Worm (Caenorhabditis elegans) whole organism, L3 larva: Measurements from ENCODE around the gene H08M01.1.

Source experiments
- R02D3.7 ChIP-seq: fragments of 150-350 bp; optimal IDR thresholded peaks from 2 replicates; lab custom pipeline; 2014; ENCODE audit warnings: missing biosample characterization, missing genetic modification characterization
- ZK546.5 ChIP-seq: sonication (generic microtip); optimal IDR thresholded peaks from 2 replicates; lab custom pipeline; 2017; ENCODE audit warnings: missing biosample characterization, missing genetic modification characterization
- aly-2 ChIP-seq: fragments of 150-350 bp; optimal IDR thresholded peaks from 2 replicates; lab custom pipeline; 2014; ENCODE audit warnings: missing biosample characterization, missing genetic modification characterization
- ama-1 ChIP-seq: fragments of 150-350 bp; optimal IDR thresholded peaks from 2 replicates; lab custom pipeline; 2018
- ceh-16 ChIP-seq: sonication (generic microtip); optimal IDR thresholded peaks from 2 replicates; lab custom pipeline; 2017; ENCODE audit warnings: missing biosample characterization, missing genetic modification characterization
- ceh-28 ChIP-seq: fragments of 150-350 bp; optimal IDR thresholded peaks from 2 replicates; lab custom pipeline; 2014; ENCODE audit warnings: missing biosample characterization, missing genetic modification reagents, missing genetic modification characterization
- ceh-82 ChIP-seq: fragments of 150-350 bp; optimal IDR thresholded peaks from 2 replicates; lab custom pipeline; 2014; ENCODE audit warnings: missing biosample characterization, missing genetic modification characterization
- ceh-9 ChIP-seq: sonication (generic microtip); optimal IDR thresholded peaks from 2 replicates; lab custom pipeline; 2018; ENCODE audit warnings: missing biosample characterization, missing genetic modification characterization
- daf-12 ChIP-seq: fragments of 150-350 bp; optimal IDR thresholded peaks from 2 replicates; lab custom pipeline; 2014; ENCODE audit warnings: missing biosample characterization, missing genetic modification reagents, missing genetic modification characterization
- egl-27 ChIP-seq: sonication (generic microtip); optimal IDR thresholded peaks from 4 replicates; lab custom pipeline; 2017; ENCODE audit warnings: missing biosample characterization, missing genetic modification reagents, missing genetic modification characterization
- egl-5 ChIP-seq: fragments of 150-350 bp; optimal IDR thresholded peaks from 2 replicates; lab custom pipeline; 2017; ENCODE audit warnings: missing biosample characterization, missing genetic modification reagents, missing genetic modification characterization, inconsistent platforms
- elt-1 ChIP-seq: fragments of 150-350 bp; optimal IDR thresholded peaks from 2 replicates; lab custom pipeline; 2014; ENCODE audit warnings: missing biosample characterization, missing genetic modification characterization
- elt-2 ChIP-seq: sonication (generic microtip); optimal IDR thresholded peaks from 2 replicates; lab custom pipeline; 2016; ENCODE audit warnings: missing genetic modification reagents, mild to moderate bottlenecking, missing genetic modification characterization, missing compliant biosample characterization
- elt-3 ChIP-seq, 3 experiments: fragments of 150-350 bp in 1 of 3; sonication (generic microtip) in 2 of 3; optimal IDR thresholded peaks; 2 replicates in 2 of 3; 4 replicates in 1 of 3; lab custom pipeline; 2014 to 2017; ENCODE audit warnings: missing biosample characterization in 3 of 3, missing genetic modification characterization in 3 of 3
- eor-1 ChIP-seq, 2 experiments: fragments of 150-350 bp; optimal IDR thresholded peaks; 2 replicates each; lab custom pipeline; 2014 to 2018; ENCODE audit warnings: missing biosample characterization in 2 of 2, missing genetic modification characterization in 2 of 2
- fkh-10 ChIP-seq: sonication (generic microtip); optimal IDR thresholded peaks from 2 replicates; lab custom pipeline; 2017; ENCODE audit warnings: missing biosample characterization, missing genetic modification reagents, missing genetic modification characterization
- fkh-2 ChIP-seq: fragments of 150-350 bp; optimal IDR thresholded peaks from 2 replicates; lab custom pipeline; 2014; ENCODE audit warnings: missing biosample characterization, missing genetic modification reagents, missing genetic modification characterization
- fos-1 ChIP-seq: fragments of 150-350 bp; optimal IDR thresholded peaks from 2 replicates; lab custom pipeline; 2014; ENCODE audit warnings: missing biosample characterization, missing genetic modification characterization
- hmg-11 ChIP-seq: sonication (generic microtip); optimal IDR thresholded peaks from 2 replicates; lab custom pipeline; 2016; ENCODE audit warnings: missing genetic modification characterization, missing compliant biosample characterization
- jun-1 ChIP-seq: fragments of 150-350 bp; optimal IDR thresholded peaks from 2 replicates; lab custom pipeline; 2014; ENCODE audit warnings: missing biosample characterization, missing genetic modification reagents, missing genetic modification characterization
- lin-15B ChIP-seq: fragments of 150-350 bp; optimal IDR thresholded peaks from 2 replicates; lab custom pipeline; 2014; ENCODE audit warnings: missing biosample characterization, missing genetic modification characterization
- lin-39 ChIP-seq: fragments of 150-350 bp; optimal IDR thresholded peaks from 2 replicates; lab custom pipeline; 2018; ENCODE audit warnings: missing biosample characterization, missing genetic modification reagents, missing genetic modification characterization
- lsy-12 ChIP-seq: sonication (generic microtip); optimal IDR thresholded peaks from 2 replicates; lab custom pipeline; 2016; ENCODE audit warnings: mild to moderate bottlenecking, missing genetic modification characterization, missing compliant biosample characterization
- mdl-1 ChIP-seq: fragments of 150-350 bp; optimal IDR thresholded peaks from 2 replicates; lab custom pipeline; 2014; ENCODE audit warnings: missing biosample characterization, missing genetic modification characterization
- mml-1 ChIP-seq: fragments of 150-350 bp; sonication (generic microtip); optimal IDR thresholded peaks from 3 replicates; lab custom pipeline; 2014; ENCODE audit warnings: missing biosample characterization, missing genetic modification characterization
- nfya-1 ChIP-seq: sonication (generic microtip); optimal IDR thresholded peaks from 2 replicates; lab custom pipeline; 2017; ENCODE audit warnings: missing genetic modification characterization, mild to moderate bottlenecking, missing compliant biosample characterization, antibody characterized with exemption, moderate library complexity; ENCODE audit not compliant: insufficient read depth
- nhr-11 ChIP-seq: fragments of 150-350 bp; optimal IDR thresholded peaks from 2 replicates; lab custom pipeline; 2014; ENCODE audit warnings: missing biosample characterization, missing genetic modification characterization
- nhr-12 ChIP-seq: fragments of 150-350 bp; optimal IDR thresholded peaks from 2 replicates; lab custom pipeline; 2014; ENCODE audit warnings: missing biosample characterization, missing genetic modification characterization
- nhr-23 ChIP-seq: fragments of 150-350 bp; optimal IDR thresholded peaks from 2 replicates; lab custom pipeline; 2014; ENCODE audit warnings: missing biosample characterization, missing genetic modification reagents, missing genetic modification characterization
- nhr-237 ChIP-seq: fragments of 150-350 bp; optimal IDR thresholded peaks from 2 replicates; lab custom pipeline; 2014; ENCODE audit warnings: missing biosample characterization, missing genetic modification characterization
- nhr-25 ChIP-seq: sonication (generic microtip); optimal IDR thresholded peaks from 2 replicates; lab custom pipeline; 2017; ENCODE audit warnings: missing biosample characterization, missing genetic modification characterization
- nhr-28 ChIP-seq: fragments of 150-350 bp; optimal IDR thresholded peaks from 2 replicates; lab custom pipeline; 2014; ENCODE audit warnings: missing biosample characterization, missing genetic modification characterization
- nhr-43 ChIP-seq: sonication (generic microtip); optimal IDR thresholded peaks from 2 replicates; lab custom pipeline; 2016; ENCODE audit warnings: mild to moderate bottlenecking, missing genetic modification characterization, missing compliant biosample characterization; ENCODE audit not compliant: poor library complexity, severe bottlenecking
- nhr-67 ChIP-seq: fragments of 150-350 bp; optimal IDR thresholded peaks from 2 replicates; lab custom pipeline; 2014; ENCODE audit warnings: missing biosample characterization, missing genetic modification characterization
- nhr-76 ChIP-seq: fragments of 150-350 bp; sonication (generic microtip); optimal IDR thresholded peaks from 5 replicates; lab custom pipeline; 2014; ENCODE audit warnings: missing biosample characterization, missing genetic modification characterization
- nhr-77 ChIP-seq: fragments of 150-350 bp; optimal IDR thresholded peaks from 2 replicates; lab custom pipeline; 2014; ENCODE audit warnings: missing biosample characterization, missing genetic modification characterization
- pha-4 ChIP-seq: fragments of 150-350 bp; optimal IDR thresholded peaks from 2 replicates; lab custom pipeline; 2014; ENCODE audit warnings: missing biosample characterization, missing genetic modification reagents, missing genetic modification characterization
- pqm-1 ChIP-seq: fragments of 150-350 bp; optimal IDR thresholded peaks from 2 replicates; lab custom pipeline; 2017; ENCODE audit warnings: missing biosample characterization, missing genetic modification characterization, inconsistent platforms
- sea-2 ChIP-seq: fragments of 150-350 bp; sonication (generic microtip); optimal IDR thresholded peaks from 4 replicates; lab custom pipeline; 2014; ENCODE audit warnings: missing biosample characterization, missing genetic modification reagents, missing genetic modification characterization
- skn-1 ChIP-seq: fragments of 150-350 bp; optimal IDR thresholded peaks from 2 replicates; lab custom pipeline; 2014; ENCODE audit warnings: missing biosample characterization, missing genetic modification characterization
- snpc-4 ChIP-seq: fragments of 150-350 bp; optimal IDR thresholded peaks from 2 replicates; lab custom pipeline; 2014; ENCODE audit warnings: missing biosample characterization, missing genetic modification characterization
- tbx-2 ChIP-seq: sonication (generic microtip); optimal IDR thresholded peaks from 2 replicates; lab custom pipeline; 2016; ENCODE audit warnings: mild to moderate bottlenecking, missing genetic modification characterization, missing compliant biosample characterization
- unc-39 ChIP-seq: sonication (generic microtip); optimal IDR thresholded peaks from 4 replicates; lab custom pipeline; 2017; ENCODE audit warnings: missing biosample characterization, missing genetic modification characterization
- unc-62 ChIP-seq: fragments of 150-350 bp; sonication (generic microtip); optimal IDR thresholded peaks from 4 replicates; lab custom pipeline; 2014; ENCODE audit warnings: missing biosample characterization, missing genetic modification reagents, missing genetic modification characterization
- zag-1 ChIP-seq: fragments of 150-350 bp; optimal IDR thresholded peaks from 2 replicates; lab custom pipeline; 2014; ENCODE audit warnings: missing biosample characterization, missing genetic modification characterization
- ztf-11 ChIP-seq: fragments of 150-350 bp; optimal IDR thresholded peaks from 2 replicates; lab custom pipeline; 2014; ENCODE audit warnings: missing biosample characterization, missing genetic modification characterization
- ztf-4 ChIP-seq: fragments of 150-350 bp; optimal IDR thresholded peaks from 2 replicates; lab custom pipeline; 2014; ENCODE audit warnings: missing biosample characterization, missing genetic modification characterization

Gene H08M01.1

DNA sequence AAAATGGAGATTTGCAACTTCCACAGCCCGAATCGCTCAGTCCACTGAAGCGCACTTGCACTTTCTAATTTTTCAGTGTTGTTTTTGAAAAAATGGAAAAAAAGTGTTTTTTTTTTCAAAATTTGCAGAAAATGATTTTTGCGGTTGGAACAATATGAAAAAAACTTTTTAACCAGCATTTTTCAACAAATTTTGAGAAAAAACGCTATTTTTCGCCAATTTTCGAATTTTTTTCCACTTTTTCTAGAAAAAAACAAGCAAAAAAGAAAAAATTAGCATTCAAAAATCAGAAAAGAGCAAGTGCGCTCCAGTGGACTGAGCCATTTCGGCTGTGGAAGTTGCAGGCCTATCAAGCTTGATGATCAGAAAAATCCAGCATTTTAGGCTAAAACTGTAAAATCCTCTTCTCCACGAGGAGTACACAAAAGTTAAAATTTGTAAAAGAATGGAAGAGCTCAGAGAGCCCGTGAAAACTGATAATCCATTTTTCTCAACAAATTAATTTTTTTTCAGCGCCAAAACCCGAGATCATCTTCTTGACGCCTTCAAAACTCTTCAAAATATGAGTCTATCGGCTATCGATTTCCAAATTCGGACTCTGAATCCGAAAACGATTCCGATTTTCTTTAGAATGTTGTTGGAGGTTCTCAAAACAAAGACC lies 40.8 kb downstream of the H08M01.1 start:
- TF ChIP-seq aly-2 (tag; lab: Kevin White, UChicago) (peak; percentile 83), fkh-2 (tag; lab: Kevin White, UChicago) (no peak)
- TF ChIP-seq, all 47 proteins: peak for 1

DNA sequence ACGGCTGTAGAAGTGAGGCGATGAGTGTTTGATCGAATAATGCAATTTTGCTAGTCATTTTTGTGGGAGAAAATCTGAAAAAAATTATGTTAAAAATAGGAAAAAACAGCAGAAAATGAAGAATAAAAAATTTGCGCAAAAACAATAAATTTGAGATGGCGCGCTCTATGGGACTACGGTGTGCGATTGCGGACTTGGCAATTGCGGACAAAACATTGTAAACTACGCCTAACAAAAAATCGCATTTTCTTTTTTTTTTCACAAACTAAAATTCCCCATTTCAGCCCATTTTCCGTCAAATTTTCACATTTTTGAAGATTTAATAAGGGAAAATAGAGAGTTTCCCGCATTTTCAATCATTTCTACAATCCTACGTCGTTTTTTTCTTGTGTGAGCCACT lies 47.5 kb downstream of the H08M01.1 start, which contains the start of the genes sas-6 and Y45F10D.7:
TSS of gene sas-6 (minus strand) at position 80 of the 400 bp plus-strand sequence.
TSS of gene Y45F10D.7 (plus strand) at position 256 of the 400 bp plus-strand sequence.
- TF ChIP-seq ZK546.5 (no peak), lsy-12 (tag; lab: Kevin White, UChicago) (peak; percentile 12), fos-1 (tag; lab: Kevin White, UChicago) (no peak), nhr-43 (tag; lab: Kevin White, UChicago) (no peak), ztf-4 (no peak), nhr-77 (no peak), ceh-28 (tag; lab: Kevin White, UChicago) (no peak), fkh-10 (GFP tag; lab: Kevin White, UChicago) (no peak), zag-1 (tag; lab: Kevin White, UChicago) (no peak), ama-1 (lab: Kevin White, UChicago) (no peak), ceh-9 (tag; lab: Kevin White, UChicago) (no peak), pha-4 (tag; lab: Kevin White, UChicago) (peak; percentile 81), aly-2 (tag; lab: Kevin White, UChicago) (no peak), nhr-76 (tag; lab: Kevin White, UChicago) (no peak), elt-1 (tag; lab: Kevin White, UChicago) (no peak), jun-1 (no peak), nhr-25 (peak; percentile 61), nhr-28 (tag; lab: Kevin White, UChicago) (no peak), ceh-82 (tag; lab: Kevin White, UChicago) (no peak), nhr-23 (tag; lab: Kevin White, UChicago) (peak; percentile 59), R02D3.7 (tag; lab: Kevin White, UChicago) (peak; percentile 24), fkh-2 (tag; lab: Kevin White, UChicago) (no peak), nhr-67 (tag; lab: Kevin White, UChicago) (no peak), nfya-1 (tag; lab: Kevin White, UChicago) (peak; percentile 94), nhr-237 (tag; lab: Kevin White, UChicago) (no peak), hmg-11 (tag; lab: Kevin White, UChicago) (peak; percentile 74), elt-3 (tag; optimal IDR thresholded peaks at IDR 0.05; lab: Kevin White, UChicago) (no peak), pqm-1 (peak; percentile 5), skn-1 (tag; lab: Kevin White, UChicago) (peak; percentile 11), mml-1 (tag; lab: Kevin White, UChicago) (no peak), egl-5 (tag; lab: Kevin White, UChicago) (peak; percentile 86), mdl-1 (no peak), nhr-11 (tag; lab: Kevin White, UChicago) (no peak), snpc-4 (tag; lab: Kevin White, UChicago) (peak; percentile 75), unc-39 (tag; lab: Kevin White, UChicago) (no peak), nhr-12 (tag; lab: Kevin White, UChicago) (no peak), lin-39 (tag; lab: Kevin White, UChicago) (peak; percentile 54), eor-1 (tag; optimal IDR thresholded peaks at IDR 0.05; lab: Kevin White, UChicago) (no peak), daf-12 (tag; lab: Kevin White, UChicago) (no peak), unc-62 (GFP tag; lab: Kevin White, UChicago) (no peak), elt-2 (peak; percentile 5), lin-15B (tag; lab: Kevin White, UChicago) (peak; percentile 81), sea-2 (no peak), ceh-16 (tag; lab: Kevin White, UChicago) (no peak), egl-27 (no peak), ztf-11 (tag; lab: Kevin White, UChicago) (no peak), tbx-2 (tag; lab: Kevin White, UChicago) (no peak)
